Fruit fly (Drosophila melanogaster): ENCODE results near the gene mtg.

The mtg gene

DNA sequence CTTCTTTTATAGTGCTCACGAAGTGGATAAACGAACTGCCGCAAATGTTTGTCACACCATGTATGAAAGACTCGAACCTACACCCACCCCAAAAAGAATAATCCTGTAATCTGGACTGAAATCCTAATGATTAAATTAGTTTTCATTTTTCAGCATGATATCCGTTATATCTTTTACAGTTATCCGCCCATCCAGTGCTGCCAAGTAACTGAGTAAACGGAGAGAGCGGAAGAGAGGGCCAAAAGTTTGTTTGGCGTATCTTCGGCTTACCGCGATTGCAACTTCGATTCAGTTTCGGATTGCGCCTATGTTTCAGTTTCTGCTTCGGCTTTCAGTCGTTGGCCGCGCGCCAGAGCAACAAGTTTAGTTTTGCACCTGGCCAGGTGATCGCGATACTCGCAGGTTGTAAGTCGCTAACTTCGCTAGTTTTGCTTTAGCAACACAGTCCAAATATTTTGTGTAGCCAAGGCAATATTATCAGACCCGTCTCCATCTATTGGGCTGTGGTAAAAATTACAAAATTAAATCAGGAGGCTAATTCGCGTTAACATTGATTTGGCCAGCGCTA is at the start of gene mtg:
mtg (plus strand) TSS at position 332 of the 568 bp plus-strand sequence.
- TF ChIP-seq noc (tag; optimal IDR thresholded peaks at IDR 0.05) = no peak

dm6 chr3R:8203367-8203766 is 46.9 kb upstream of the mtg start:
- no peak for TF ChIP-seq noc (tag; optimal IDR thresholded peaks at IDR 0.05)

DNA sequence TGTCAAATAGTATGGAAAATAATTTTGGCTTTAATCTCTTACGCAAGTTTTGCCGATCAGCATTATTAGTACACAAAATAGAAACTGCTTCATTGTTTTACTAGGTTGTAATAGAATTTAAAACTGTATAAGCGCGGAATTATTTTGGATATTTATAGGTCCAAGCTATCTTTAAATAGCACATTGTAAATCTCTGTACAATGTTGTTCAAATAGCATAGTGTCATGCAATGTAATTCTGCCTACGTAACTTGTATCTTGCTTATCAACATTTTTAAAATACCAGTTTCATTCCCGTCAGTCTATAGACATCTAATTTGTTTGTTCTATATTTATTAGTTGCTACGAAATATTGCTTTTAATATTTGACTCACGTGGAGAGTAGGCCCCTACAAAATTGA is 45.6 kb upstream of the mtg start, which contains the start of gene CheA84a:
CheA84a (minus strand) TSS at position 101 of the 400 bp plus-strand sequence.
- TF ChIP-seq noc (tag; optimal IDR thresholded peaks at IDR 0.05) = no peak

- no peak for TF ChIP-seq noc (tag; optimal IDR thresholded peaks at IDR 0.05)
These were observed 44.9 kb upstream of the mtg start for dm6 chr3R:8205292-8205893.

DNA sequence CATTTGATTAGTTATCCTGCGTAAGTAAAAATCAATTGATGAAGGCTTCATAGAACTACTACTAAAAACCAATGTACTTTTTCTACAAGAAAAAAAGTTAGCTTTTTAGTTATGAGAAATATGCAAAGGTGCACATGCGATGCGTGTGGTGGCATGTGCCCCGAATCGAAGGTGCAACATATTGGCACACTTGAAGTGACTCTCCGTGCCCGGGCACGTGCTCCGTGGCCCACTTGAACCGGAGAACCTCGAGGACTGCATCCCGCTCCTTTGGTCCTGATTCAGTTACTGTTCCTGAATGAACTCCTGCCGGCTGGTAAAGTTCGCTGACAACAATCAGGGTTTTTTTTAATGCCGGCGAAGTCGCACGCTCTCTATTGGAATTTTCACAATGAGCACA is 44.3 kb upstream of the mtg start:
- TF ChIP-seq noc (tag; optimal IDR thresholded peaks at IDR 0.05) = no peak

dm6 chr3R:8206628-8207275 is 43.5 kb upstream of the mtg start:
- TF ChIP-seq noc (tag; optimal IDR thresholded peaks at IDR 0.05) = peak; percentile 85

DNA sequence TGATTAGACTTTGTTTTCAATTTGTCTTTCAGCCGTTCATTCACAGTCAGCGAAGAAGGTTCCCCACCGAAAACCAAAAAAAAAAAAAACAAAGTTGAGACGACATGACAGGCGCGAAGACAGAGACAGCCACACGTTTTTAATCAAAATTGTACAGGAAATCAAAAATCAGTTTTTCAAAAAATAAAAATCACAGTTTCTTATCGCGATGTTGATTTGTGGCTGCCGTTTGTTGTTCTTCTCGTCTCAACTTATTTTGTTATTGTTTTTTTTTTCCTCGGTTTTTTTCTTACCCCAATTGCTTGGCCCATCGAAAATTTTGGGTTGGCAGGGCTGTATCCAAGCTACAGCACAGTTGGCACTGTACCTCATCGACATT is 43.0 kb upstream of the mtg start:
- TF ChIP-seq noc (tag; optimal IDR thresholded peaks at IDR 0.05) = no peak

DNA sequence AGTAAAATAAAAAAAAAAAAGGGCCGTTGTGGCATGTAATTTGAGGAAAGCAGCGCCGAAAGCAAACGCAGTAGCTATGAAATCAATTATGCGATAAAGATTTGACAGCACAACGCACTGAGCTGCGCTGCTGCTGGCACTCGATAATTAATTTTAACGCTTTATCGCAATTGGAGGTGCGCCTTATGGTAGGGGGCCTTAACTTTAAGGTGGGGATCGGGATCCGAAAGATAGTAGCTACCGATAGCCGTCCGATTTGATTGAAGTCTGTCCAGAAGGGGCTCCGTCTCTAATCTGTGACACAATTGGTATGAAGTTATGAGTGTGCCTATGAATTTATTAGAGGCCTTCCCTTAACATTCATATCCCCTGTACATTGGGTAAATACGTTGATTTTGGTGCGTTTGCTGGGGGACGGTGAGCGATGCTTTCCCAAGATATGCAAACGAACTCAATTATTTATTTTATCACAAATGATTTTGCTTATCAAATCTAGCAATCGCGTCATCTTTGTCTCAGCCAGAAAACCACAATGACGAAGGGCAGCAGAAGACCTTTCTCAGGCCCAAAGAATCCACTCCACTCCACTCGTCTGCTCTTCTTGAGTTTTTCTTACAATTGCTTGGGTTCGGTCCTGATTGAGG is 41.8 kb upstream of the mtg start:
- TF ChIP-seq noc (tag; optimal IDR thresholded peaks at IDR 0.05) = peak; percentile 42

- no peak for TF ChIP-seq noc (tag; optimal IDR thresholded peaks at IDR 0.05)
These were observed 39.3 kb upstream of the mtg start for dm6 chr3R:8210837-8211488.

dm6 chr3R:8212594-8212993 is 37.7 kb upstream of the mtg start:
- TF ChIP-seq noc (tag; optimal IDR thresholded peaks at IDR 0.05) = no peak

DNA sequence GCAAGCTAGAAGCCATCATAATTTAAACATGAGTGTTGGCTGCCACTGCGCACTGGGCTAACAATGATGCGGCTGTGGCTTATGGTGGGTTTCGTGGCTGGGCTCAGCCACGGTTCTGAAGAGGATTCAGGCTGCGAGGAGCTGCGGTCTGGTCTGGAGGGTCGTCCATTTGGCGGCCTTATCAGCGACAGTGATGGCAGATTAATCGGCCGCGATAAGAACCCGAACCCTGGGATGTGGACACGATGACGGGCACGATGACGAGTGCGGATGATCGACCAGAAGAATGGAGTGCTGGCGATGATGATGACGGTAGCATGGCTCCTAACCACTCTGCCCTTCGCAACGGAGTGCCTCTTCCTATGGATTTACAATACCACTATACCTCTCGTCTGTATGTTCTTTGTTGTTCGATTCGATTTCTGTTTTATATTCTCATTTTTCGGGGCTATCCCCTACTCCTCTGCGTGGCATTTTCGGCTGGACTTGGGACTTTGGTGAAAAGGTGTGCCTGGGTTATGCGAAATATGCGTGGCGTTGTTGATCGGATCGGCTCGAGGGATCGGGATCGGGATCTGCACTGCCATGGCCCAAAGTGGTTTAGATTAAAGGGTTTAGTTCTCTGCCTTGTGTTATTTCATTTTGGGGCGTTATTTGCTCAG is 34.6 kb upstream of the mtg start:
- no peak for TF ChIP-seq noc (tag; optimal IDR thresholded peaks at IDR 0.05)

DNA sequence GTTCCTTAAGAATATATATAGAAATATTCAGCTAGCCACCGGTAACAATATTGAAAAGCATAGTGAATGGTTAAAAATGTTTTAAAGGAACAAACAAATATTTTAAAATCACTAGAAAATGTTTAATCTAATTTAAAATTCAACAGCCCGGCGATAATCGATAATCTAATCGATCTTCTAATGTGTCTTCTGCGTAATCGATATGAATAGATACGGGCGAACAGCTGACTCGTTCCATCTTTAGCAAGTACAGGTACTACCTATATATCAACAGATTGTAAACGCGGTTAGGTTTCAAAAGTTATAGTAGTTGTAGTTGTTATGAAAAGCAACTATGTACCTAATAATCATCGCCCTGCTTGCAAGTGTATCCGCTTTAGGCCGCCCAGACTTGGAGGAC is 32.6 kb upstream of the mtg start, which contains the start of gene CG7800:
CG7800 (plus strand) TSS at position 231 of the 400 bp plus-strand sequence.
- no peak for TF ChIP-seq noc (tag; optimal IDR thresholded peaks at IDR 0.05)

dm6 chr3R:8219891-8220290 is 30.4 kb upstream of the mtg start, which contains the start of gene CG18249:
Gene CG18249 (plus strand): TSS chr3R:8220146.
- TF ChIP-seq noc (tag; optimal IDR thresholded peaks at IDR 0.05) = no peak

dm6 chr3R:8223074-8223597 is 27.2 kb upstream of the mtg start:
- no peak for TF ChIP-seq noc (tag; optimal IDR thresholded peaks at IDR 0.05)

- TF ChIP-seq noc (tag; optimal IDR thresholded peaks at IDR 0.05) = no peak
These were observed 25.4 kb upstream of the mtg start for dm6 chr3R:8224726-8225460.

Data from whole organism, larva.